Fruit fly (Drosophila melanogaster) whole organism, embryonic: ENCODE data around the gene alphaTub67C.

Experiments used
- B-H1 ChIP-seq: fragments of 200-800 bp; sonication (Bioruptor generic); IDR thresholded peaks from 3 replicates; pipeline ENCODE4 v1.3.6; 2022; ENCODE audit warnings: missing biosample characterization, missing genetic modification characterization
- CG10274 ChIP-seq: fragments of 200-800 bp; sonication (Bioruptor generic); optimal IDR thresholded peaks from 3 replicates; lab custom pipeline; 2017; ENCODE audit warnings: missing biosample characterization, mild to moderate bottlenecking, missing genetic modification characterization
- CG11085 ChIP-seq: fragments of 200-800 bp; sonication (Bioruptor generic); IDR thresholded peaks from 2 replicates; pipeline ENCODE4 v1.3.6; 2022; ENCODE audit warnings: missing biosample characterization, missing genetic modification characterization
- CG11560 ChIP-seq: fragments of 200-800 bp; sonication (Bioruptor generic); IDR thresholded peaks from 3 replicates; pipeline ENCODE4 v1.3.6; 2022; ENCODE audit warnings: missing biosample characterization, missing genetic modification characterization
- CG14050 ChIP-seq: fragments of 200-800 bp; sonication (Bioruptor generic); IDR thresholded peaks from 3 replicates; pipeline ENCODE4 v1.3.6; 2022; ENCODE audit warnings: missing biosample characterization, missing genetic modification characterization
- CG1529 ChIP-seq: fragments of 200-800 bp; sonication (Bioruptor generic); optimal IDR thresholded peaks from 3 replicates; lab custom pipeline; 2018; ENCODE audit warnings: missing biosample characterization, missing genetic modification characterization
- CG15479 ChIP-seq: fragments of 200-800 bp; sonication (Bioruptor generic); optimal IDR thresholded peaks from 3 replicates; lab custom pipeline; 2019; ENCODE audit warnings: missing biosample characterization, mild to moderate bottlenecking, missing genetic modification characterization, moderate library complexity
- CG16813 ChIP-seq: fragments of 200-800 bp; sonication (Bioruptor generic); IDR thresholded peaks from 3 replicates; pipeline ENCODE4 v1.3.6; 2022; ENCODE audit warnings: missing biosample characterization, missing genetic modification characterization; ENCODE audit not compliant: partially characterized antibody
- CG18476 ChIP-seq: fragments of 200-800 bp; sonication (Bioruptor generic); optimal IDR thresholded peaks from 2 replicates; lab custom pipeline; 2016; ENCODE audit warnings: missing biosample characterization, mild to moderate bottlenecking, missing genetic modification characterization
- CG33557 ChIP-seq: fragments of 200-800 bp; sonication (Bioruptor generic); optimal IDR thresholded peaks from 2 replicates; lab custom pipeline; 2019; ENCODE audit warnings: missing biosample characterization, mild to moderate bottlenecking, missing genetic modification characterization, moderate library complexity
- CG34224 ChIP-seq: fragments of 200-800 bp; sonication (Bioruptor generic); IDR thresholded peaks from 3 replicates; pipeline ENCODE4 v1.3.6; 2022; ENCODE audit warnings: missing biosample characterization, missing genetic modification characterization; ENCODE audit not compliant: partially characterized antibody
- CG6791 ChIP-seq: fragments of 200-800 bp; sonication (Bioruptor generic); IDR thresholded peaks from 3 replicates; pipeline ENCODE4 v1.3.6; 2022; ENCODE audit warnings: missing biosample characterization, missing genetic modification characterization; ENCODE audit not compliant: partially characterized antibody
- CG9876 ChIP-seq: fragments of 200-800 bp; sonication (Bioruptor generic); optimal IDR thresholded peaks from 2 replicates; lab custom pipeline; 2016; ENCODE audit warnings: missing biosample characterization, missing genetic modification characterization
- D19A ChIP-seq: fragments of 200-800 bp; optimal IDR thresholded peaks from 3 replicates; lab custom pipeline; 2019; ENCODE audit warnings: missing biosample characterization, mild to moderate bottlenecking, missing genetic modification characterization, moderate library complexity
- Dfd ChIP-seq, 2 experiments: fragments of >200 bp; optimal IDR thresholded peaks; 2 replicates each; lab custom pipeline; 2017; ENCODE audit warnings: missing biosample characterization in 2 of 2, missing genetic modification characterization in 2 of 2
- Doc3 ChIP-seq: fragments of 200-800 bp; sonication (Bioruptor generic); IDR thresholded peaks from 3 replicates; pipeline ENCODE4 v1.3.6; 2022; ENCODE audit warnings: missing biosample characterization, missing genetic modification characterization; ENCODE audit not compliant: partially characterized antibody
- Elba2 ChIP-seq: fragments of 200-800 bp; sonication (Bioruptor generic); optimal IDR thresholded peaks from 3 replicates; lab custom pipeline; 2016; ENCODE audit warnings: missing biosample characterization, missing genetic modification characterization
- Ets65A ChIP-seq: fragments of 200-800 bp; sonication (Bioruptor generic); peaks from one replicate; lab custom pipeline; 2016; ENCODE audit warnings: missing biosample characterization, missing genetic modification characterization
- GATAe ChIP-seq: fragments of 200-800 bp; sonication (Bioruptor generic); conservative IDR thresholded peaks from 2 replicates; pipeline ENCODE4 v1.3.6; 2022; ENCODE audit warnings: missing biosample characterization, missing genetic modification characterization
- Hr78 ChIP-seq, 2 experiments: fragments of 200-800 bp in 1 of 2; fragments of >200 bp in 1 of 2; sonication (Bioruptor generic) in 1 of 2; optimal IDR thresholded peaks; 2 replicates each; lab custom pipeline; 2017 to 2019; ENCODE audit warnings: missing biosample characterization in 2 of 2, missing genetic modification characterization in 2 of 2, mild to moderate bottlenecking in 1 of 2, moderate library complexity in 1 of 2
- Hsf ChIP-seq: fragments of 200-800 bp; sonication (Bioruptor generic); optimal IDR thresholded peaks from 3 replicates; lab custom pipeline; 2016; ENCODE audit warnings: missing biosample characterization, missing genetic modification characterization
- Med ChIP-seq: fragments of 200-800 bp; sonication (Bioruptor generic); peaks from one replicate; lab custom pipeline; 2016; ENCODE audit warnings: missing biosample characterization, missing genetic modification characterization, mild to moderate bottlenecking, inconsistent platforms, moderate library complexity
- NFAT ChIP-seq: fragments of 200-800 bp; sonication (Bioruptor generic); IDR thresholded peaks from 2 replicates; pipeline ENCODE4 v1.3.6; 2022; ENCODE audit warnings: missing biosample characterization, missing genetic modification characterization
- Ravus ChIP-seq: fragments of 200-800 bp; sonication (Bioruptor generic); IDR thresholded peaks from 2 replicates; pipeline ENCODE4 v1.3.6; 2022; ENCODE audit warnings: missing biosample characterization, missing genetic modification characterization
- Side ChIP-seq: fragments of 200-800 bp; sonication (Bioruptor generic); optimal IDR thresholded peaks from 2 replicates; lab custom pipeline; 2016; ENCODE audit warnings: missing biosample characterization, missing genetic modification characterization
- bcd ChIP-seq: fragments of 200-800 bp; sonication (Bioruptor generic); optimal IDR thresholded peaks from 2 replicates; lab custom pipeline; 2017; ENCODE audit warnings: missing biosample characterization, mild to moderate bottlenecking, missing genetic modification characterization
- crc ChIP-seq: fragments of 200-800 bp; sonication (Bioruptor generic); optimal IDR thresholded peaks from 2 replicates; lab custom pipeline; 2016; ENCODE audit warnings: missing biosample characterization, missing genetic modification characterization
- crol ChIP-seq: fragments of 200-800 bp; sonication (Bioruptor generic); IDR thresholded peaks from 2 replicates; pipeline ENCODE4 v1.3.6; 2022; ENCODE audit warnings: missing biosample characterization, missing genetic modification characterization
- dimm ChIP-seq: fragments of 200-800 bp; sonication (Bioruptor generic); IDR thresholded peaks from 2 replicates; pipeline ENCODE4 v1.3.6; 2022; ENCODE audit warnings: missing biosample characterization, missing genetic modification characterization
- esg ChIP-seq: fragments of 200-800 bp; sonication (Bioruptor generic); conservative IDR thresholded peaks from 2 replicates; pipeline ENCODE4 v1.3.6; 2022; ENCODE audit warnings: missing biosample characterization, missing genetic modification characterization
- exex ChIP-seq: fragments of 200-800 bp; sonication (Bioruptor generic); optimal IDR thresholded peaks from 4 replicates; lab custom pipeline; 2018; ENCODE audit warnings: missing biosample characterization, mild to moderate bottlenecking, missing genetic modification characterization, moderate library complexity
- kay ChIP-seq: fragments of 200-800 bp; sonication (Bioruptor generic); optimal IDR thresholded peaks from 2 replicates; lab custom pipeline; 2016; ENCODE audit warnings: missing biosample characterization, missing genetic modification characterization
- mirr ChIP-seq: fragments of 200-800 bp; sonication (Bioruptor generic); optimal IDR thresholded peaks from 3 replicates; lab custom pipeline; 2018; ENCODE audit warnings: missing biosample characterization, mild to moderate bottlenecking, missing genetic modification characterization
- mld ChIP-seq: fragments of 200-800 bp; sonication (Bioruptor generic); IDR thresholded peaks from 3 replicates; pipeline ENCODE4 v1.3.6; 2022; ENCODE audit warnings: missing biosample characterization, missing genetic modification characterization; ENCODE audit not compliant: partially characterized antibody
- row ChIP-seq: fragments of 200-800 bp; sonication (Bioruptor generic); IDR thresholded peaks from 3 replicates; pipeline ENCODE4 v1.3.6; 2022; ENCODE audit warnings: missing biosample characterization, missing genetic modification characterization
- sd ChIP-seq: fragments of 200-800 bp; sonication (Bioruptor generic); optimal IDR thresholded peaks from 3 replicates; lab custom pipeline; 2018; ENCODE audit warnings: missing biosample characterization, mild to moderate bottlenecking, missing genetic modification characterization, moderate library complexity
- sens ChIP-seq: fragments of 200-800 bp; sonication (Bioruptor generic); peaks from one replicate; lab custom pipeline; 2016; ENCODE audit warnings: missing biosample characterization, missing genetic modification characterization
- seq ChIP-seq: fragments of 200-800 bp; sonication (Bioruptor generic); IDR thresholded peaks from 2 replicates; pipeline ENCODE4 v1.3.6; 2022; ENCODE audit warnings: missing biosample characterization, missing genetic modification characterization
- sug ChIP-seq: fragments of 200-800 bp; optimal IDR thresholded peaks from 2 replicates; lab custom pipeline; 2019; ENCODE audit warnings: missing biosample characterization, mild to moderate bottlenecking, missing genetic modification characterization, moderate library complexity
- tap ChIP-seq: fragments of 200-800 bp; optimal IDR thresholded peaks from 3 replicates; lab custom pipeline; 2019; ENCODE audit warnings: missing biosample characterization, mild to moderate bottlenecking, missing genetic modification characterization, moderate library complexity
- toy ChIP-seq: fragments of 200-800 bp; sonication (Bioruptor generic); IDR thresholded peaks from 2 replicates; pipeline ENCODE4 v1.3.6; 2022; ENCODE audit warnings: missing biosample characterization, missing genetic modification characterization
- vnd ChIP-seq: fragments of 200-800 bp; sonication (Bioruptor generic); IDR thresholded peaks from 3 replicates; pipeline ENCODE4 v1.3.6; 2022; ENCODE audit warnings: missing biosample characterization, missing genetic modification characterization; ENCODE audit not compliant: partially characterized antibody

alphaTub67C gene

dm6 chr3L:9704162-9704748 is 23.2 kb downstream of the alphaTub67C start, which contains the start of gene CG16711 (continued):
- TF ChIP-seq B-H1 (GFP tag; lab: Robert Waterston, UW) (no peak), CG34224 (GFP tag; lab: Robert Waterston, UW) (peak; percentile 96), CG18476 (no peak), seq (GFP tag; lab: Robert Waterston, UW) (no peak), CG9876 (GFP tag; lab: Kevin White, UChicago) (no peak), Doc3 (GFP tag; lab: Robert Waterston, UW) (peak; percentile 89), vnd (GFP tag; lab: Robert Waterston, UW) (peak; percentile 93), crc (no peak), esg (GFP tag; lab: Robert Waterston, UW) (no peak), crol (GFP tag; lab: Robert Waterston, UW) (peak; percentile 79), tap (tag; lab: Kevin White, UChicago) (no peak), CG6791 (GFP tag; lab: Robert Waterston, UW) (peak; percentile 94), Elba2 (peak; percentile 40), CG15479 (GFP tag; lab: Kevin White, UChicago) (no peak), CG1529 (GFP tag; lab: Kevin White, UChicago) (no peak), mld (GFP tag; lab: Robert Waterston, UW) (peak; percentile 93), NFAT (GFP tag; lab: Robert Waterston, UW) (no peak)

- TF ChIP-seq Med (GFP tag; lab: Kevin White, UChicago), result peak; percentile 4
- peak; percentile 92 for TF ChIP-seq Ets65A (GFP tag; lab: Kevin White, UChicago)
- TF ChIP-seq CG11085 (GFP tag; lab: Robert Waterston, UW), result no peak
Measured at dm6 chr3L:9705591-9705990, 24.5 kb downstream of the alphaTub67C start.

dm6 chr3L:9708797-9709196 is 27.7 kb downstream of the alphaTub67C start:
- TF ChIP-seq CG16813 (GFP tag; lab: Robert Waterston, UW) (no peak), dimm (GFP tag; lab: Robert Waterston, UW) (0 out of 2 replicates have a peak, but pooled peaks have one; percentile 21), CG14050 (no peak), CG33557 (GFP tag; lab: Kevin White, UChicago) (no peak), CG11560 (tag; lab: Robert Waterston, UW) (no peak), Dfd (GFP tag; optimal IDR thresholded peaks at IDR 0.05; lab: Kevin White, UChicago) (peak in 1 of 2 experiments; percentile 93)

dm6 chr3L:9711203-9711602 is 30.1 kb downstream of the alphaTub67C start:
- no peak for TF ChIP-seq Side (GFP tag; lab: Kevin White, UChicago)
- TF ChIP-seq bcd (GFP tag; lab: Kevin White, UChicago), result no peak

dm6 chr3L:9712066-9712789 is 31.2 kb downstream of the alphaTub67C start:
- TF ChIP-seq sens (GFP tag; lab: Kevin White, UChicago) (peak; percentile 66), sd (peak; percentile 1), Ravus (GFP tag; lab: Robert Waterston, UW) (no peak), CG10274 (GFP tag; lab: Kevin White, UChicago) (peak; percentile 35), GATAe (GFP tag; lab: Robert Waterston, UW) (peak; percentile 26; the same call in 1 of the 2 replicates), Hsf (GFP tag; lab: Kevin White, UChicago) (no peak), kay (peak; percentile 7), exex (peak; percentile 31), crol (GFP tag; lab: Robert Waterston, UW) (peak; percentile 46; the same call in 1 of the 2 replicates), toy (GFP tag; lab: Robert Waterston, UW) (no peak), Hr78 (GFP tag; optimal IDR thresholded peaks at IDR 0.05; lab: Kevin White, UChicago) (peak in 1 of 2 experiments; percentile 89), D19A (tag; lab: Kevin White, UChicago) (peak; percentile 71), sug (tag; lab: Kevin White, UChicago) (peak; percentile 63), mirr (peak; percentile 2), row (GFP tag; lab: Robert Waterston, UW) (peak; percentile 45)
